Worm (Caenorhabditis elegans) whole organism, young adult: Measurements from ENCODE around the gene glrx-3.
"Not testable (repeated sequence)": the region's sequence is repeated elsewhere in the genome, so short reads cannot be mapped to it uniquely, and the experiment has no call there.

Experiments
- B0336.3 ChIP-seq: fragments of 200-800 bp; sonication (Bioruptor generic); IDR thresholded peaks from 2 replicates; pipeline ENCODE4 v1.3.6; 2022; ENCODE audit warnings: missing genetic modification characterization, missing compliant biosample characterization
- C06A6.2 ChIP-seq: fragments of 200-800 bp; sonication (Bioruptor generic); conservative IDR thresholded peaks from 2 replicates; pipeline ENCODE4 v1.3.6; 2022; ENCODE audit warnings: missing genetic modification characterization, missing compliant biosample characterization
- F57A8.1 ChIP-seq: fragments of 200-800 bp; sonication (Bioruptor generic); optimal IDR thresholded peaks from 2 replicates; lab custom pipeline; 2018; ENCODE audit warnings: mild to moderate bottlenecking, missing genetic modification characterization, moderate library complexity, missing compliant biosample characterization
- K11D2.4 ChIP-seq: fragments of 200-800 bp; sonication (Bioruptor generic); IDR thresholded peaks from 2 replicates; pipeline ENCODE4 v1.3.6; 2022; ENCODE audit warnings: missing genetic modification reagents, missing genetic modification characterization, missing compliant biosample characterization
- T26A5.8 ChIP-seq: sonication (generic microtip); optimal IDR thresholded peaks from 2 replicates; lab custom pipeline; 2016; ENCODE audit warnings: missing genetic modification characterization, missing compliant biosample characterization
- Y67H2A.10 ChIP-seq: fragments of 200-800 bp; sonication (Bioruptor generic); conservative IDR thresholded peaks from 2 replicates; pipeline ENCODE4 v1.3.6; 2022; ENCODE audit warnings: missing genetic modification reagents, missing genetic modification characterization, missing compliant biosample characterization
- Y95B8A.8 ChIP-seq: fragments of 200-800 bp; sonication (Bioruptor generic); IDR thresholded peaks from 2 replicates; pipeline ENCODE4 v1.3.6; 2022; ENCODE audit warnings: missing genetic modification reagents, missing genetic modification characterization, missing compliant biosample characterization
- ZK185.1 ChIP-seq: sonication (generic microtip); optimal IDR thresholded peaks from 2 replicates; lab custom pipeline; 2016; ENCODE audit warnings: mild to moderate bottlenecking, missing genetic modification characterization, missing compliant biosample characterization; ENCODE audit not compliant: poor library complexity, severe bottlenecking
- akir-1 ChIP-seq: fragments of 200-800 bp; sonication (Bioruptor generic); optimal IDR thresholded peaks from 2 replicates; lab custom pipeline; 2018; ENCODE audit warnings: mild to moderate bottlenecking, missing genetic modification characterization, moderate library complexity, missing compliant biosample characterization
- aptf-2 ChIP-seq: fragments of 200-800 bp; sonication (Bioruptor generic); conservative IDR thresholded peaks from 2 replicates; pipeline ENCODE4 v1.3.6; 2022; ENCODE audit warnings: missing genetic modification reagents, missing genetic modification characterization, missing compliant biosample characterization
- aptf-3 ChIP-seq: fragments of 200-800 bp; sonication (Bioruptor generic); IDR thresholded peaks from 2 replicates; pipeline ENCODE4 v1.3.6; 2022; ENCODE audit warnings: missing genetic modification characterization, missing compliant biosample characterization
- atf-7 ChIP-seq: sonication (generic microtip); optimal IDR thresholded peaks from 2 replicates; lab custom pipeline; 2017; ENCODE audit warnings: mild to moderate bottlenecking, missing genetic modification characterization, missing compliant biosample characterization
- attf-5 ChIP-seq: fragments of 200-800 bp; sonication (Bioruptor generic); optimal IDR thresholded peaks from 2 replicates; lab custom pipeline; 2018; ENCODE audit warnings: mild to moderate bottlenecking, missing genetic modification characterization, missing compliant biosample characterization
- attf-6 ChIP-seq: fragments of 200-800 bp; sonication (Bioruptor generic); IDR thresholded peaks from 2 replicates; pipeline ENCODE4 v1.3.6; 2022; ENCODE audit warnings: missing genetic modification reagents, missing genetic modification characterization, missing compliant biosample characterization
- ceh-40 ChIP-seq: fragments of 200-800 bp; sonication (Bioruptor generic); IDR thresholded peaks from 2 replicates; pipeline ENCODE4 v1.3.6; 2022; ENCODE audit warnings: missing genetic modification characterization, missing compliant biosample characterization
- hlh-26 ChIP-seq: fragments of 200-800 bp; sonication (Bioruptor generic); conservative IDR thresholded peaks from 2 replicates; pipeline ENCODE4 v1.3.6; 2022; ENCODE audit warnings: missing genetic modification reagents, missing genetic modification characterization, missing compliant biosample characterization
- hmg-20 ChIP-seq: fragments of 200-800 bp; sonication (Bioruptor generic); IDR thresholded peaks from 2 replicates; pipeline ENCODE4 v1.3.6; 2022; ENCODE audit warnings: missing genetic modification reagents, missing genetic modification characterization, missing compliant biosample characterization
- hrde-1 ChIP-seq: sonication (generic microtip); optimal IDR thresholded peaks from 2 replicates; lab custom pipeline; 2016; ENCODE audit warnings: missing genetic modification characterization, mild to moderate bottlenecking, missing compliant biosample characterization, moderate library complexity, missing genotype, missing genetic modification reagents, borderline replicate concordance
- lag-1 ChIP-seq: fragments of 200-800 bp; sonication (Bioruptor generic); IDR thresholded peaks from 2 replicates; pipeline ENCODE4 v1.3.6; 2022; ENCODE audit warnings: missing genetic modification reagents, missing genetic modification characterization, missing compliant biosample characterization
- let-607 ChIP-seq, 2 experiments: fragments of 200-800 bp in 1 of 2; sonication (Bioruptor generic) in 1 of 2; sonication (generic microtip) in 1 of 2; optimal IDR thresholded peaks; 2 replicates each; lab custom pipeline; 2016 to 2018; ENCODE audit warnings: mild to moderate bottlenecking in 2 of 2, missing compliant biosample characterization in 2 of 2, missing genetic modification characterization in 2 of 2, moderate library complexity in 2 of 2, missing genotype in 1 of 2
- lin-35 ChIP-seq, 3 experiments: fragments of 150-350 bp in 2 of 3; sonication (generic microtip) in 1 of 3; optimal IDR thresholded peaks; 2 replicates each; lab custom pipeline; 2014 to 2018; ENCODE audit warnings: missing biosample characterization in 3 of 3, missing genetic modification characterization in 3 of 3, missing genetic modification reagents in 3 of 3
- lin-40 ChIP-seq: sonication (generic microtip); optimal IDR thresholded peaks from 2 replicates; lab custom pipeline; 2016; ENCODE audit warnings: missing genetic modification characterization, mild to moderate bottlenecking, missing compliant biosample characterization, missing genotype, missing genetic modification reagents
- lir-1 ChIP-seq: fragments of 200-800 bp; sonication (Bioruptor generic); conservative IDR thresholded peaks from 2 replicates; pipeline ENCODE4 v1.3.6; 2022; ENCODE audit warnings: missing genetic modification reagents, missing genetic modification characterization, missing compliant biosample characterization
- madf-3 ChIP-seq: fragments of 200-800 bp; sonication (Bioruptor generic); IDR thresholded peaks from 2 replicates; pipeline ENCODE4 v1.3.6; 2022; ENCODE audit warnings: missing genetic modification reagents, missing genetic modification characterization, missing compliant biosample characterization
- madf-6 ChIP-seq: fragments of 200-800 bp; sonication (Bioruptor generic); IDR thresholded peaks from 2 replicates; pipeline ENCODE4 v1.3.6; 2022; ENCODE audit warnings: missing genetic modification reagents, missing genetic modification characterization, missing compliant biosample characterization
- madf-8 ChIP-seq: fragments of 200-800 bp; sonication (Bioruptor generic); conservative IDR thresholded peaks from 2 replicates; pipeline ENCODE4 v1.3.6; 2022; ENCODE audit warnings: missing genetic modification reagents, missing genetic modification characterization, missing compliant biosample characterization
- nfya-2 ChIP-seq: fragments of 200-800 bp; sonication (Bioruptor generic); IDR thresholded peaks from 2 replicates; pipeline ENCODE4 v1.3.6; 2022; ENCODE audit warnings: missing genetic modification reagents, missing genetic modification characterization, missing compliant biosample characterization
- nfyb-1 ChIP-seq: fragments of 200-800 bp; sonication (Bioruptor generic); IDR thresholded peaks from 2 replicates; pipeline ENCODE4 v1.3.6; 2022; ENCODE audit warnings: missing genetic modification reagents, missing genetic modification characterization, missing compliant biosample characterization
- nhr-120 ChIP-seq: fragments of 200-800 bp; sonication (Bioruptor generic); IDR thresholded peaks from 2 replicates; pipeline ENCODE4 v1.3.6; 2022; ENCODE audit warnings: missing genetic modification characterization, missing compliant biosample characterization
- pbrm-1 ChIP-seq: fragments of 200-800 bp; sonication (Bioruptor generic); IDR thresholded peaks from 2 replicates; pipeline ENCODE4 v1.3.6; 2022; ENCODE audit warnings: missing genetic modification reagents, missing genetic modification characterization, missing compliant biosample characterization
- rcor-1 ChIP-seq: fragments of 200-800 bp; sonication (Bioruptor generic); IDR thresholded peaks from 2 replicates; pipeline ENCODE4 v1.3.6; 2022; ENCODE audit warnings: missing genetic modification reagents, missing genetic modification characterization, missing compliant biosample characterization
- snpc-1.3 ChIP-seq: sonication (generic microtip); optimal IDR thresholded peaks from 2 replicates; lab custom pipeline; 2017; ENCODE audit warnings: missing genetic modification characterization, mild to moderate bottlenecking, missing compliant biosample characterization, antibody characterized with exemption, moderate library complexity, missing genotype, missing genetic modification reagents; ENCODE audit not compliant: insufficient read depth
- zim-3 ChIP-seq: sonication (generic microtip); optimal IDR thresholded peaks from 2 replicates; lab custom pipeline; 2017; ENCODE audit warnings: mild to moderate bottlenecking, missing genetic modification characterization, moderate library complexity, missing compliant biosample characterization
- ztf-22 ChIP-seq: fragments of 200-800 bp; sonication (Bioruptor generic); optimal IDR thresholded peaks from 2 replicates; lab custom pipeline; 2018; ENCODE audit warnings: mild to moderate bottlenecking, missing genetic modification characterization, moderate library complexity, missing compliant biosample characterization
- ztf-3 ChIP-seq: fragments of 200-800 bp; sonication (Bioruptor generic); optimal IDR thresholded peaks from 2 replicates; lab custom pipeline; 2018; ENCODE audit warnings: mild to moderate bottlenecking, missing genetic modification characterization, missing compliant biosample characterization

glrx-3 gene

DNA sequence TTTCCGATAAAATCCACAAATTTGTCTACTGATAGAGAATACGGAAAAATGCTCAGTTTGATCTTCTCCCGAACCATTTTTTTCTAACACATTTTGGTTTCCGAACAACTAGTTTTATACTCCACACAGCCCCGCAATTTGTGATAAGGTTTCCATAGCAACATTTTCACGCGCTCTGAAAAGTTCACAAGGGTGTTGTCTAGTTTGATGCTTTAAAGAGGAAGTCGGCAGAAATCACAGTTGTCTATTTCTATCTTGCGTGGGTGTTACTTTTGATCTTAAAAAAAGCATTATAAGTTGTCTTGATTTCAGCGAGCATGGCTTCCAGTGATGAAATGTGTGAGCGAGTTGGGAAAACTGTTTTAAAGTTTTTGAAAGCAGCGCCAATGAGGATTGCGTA is 41.4 kb downstream of the glrx-3 start, which contains the start of gene ZC132.3:
TSS of gene ZC132.3 (minus strand) at position 101 of the 400 bp plus-strand sequence.
- TF ChIP-seq nfya-2 (GFP tag; lab: Robert Waterston, UW) (no peak), rcor-1 (GFP tag; lab: Robert Waterston, UW) (no peak), attf-5 (no peak), Y67H2A.10 (GFP tag; lab: Robert Waterston, UW) (no peak), ztf-3 (GFP tag; lab: Kevin White, UChicago) (no peak), hmg-20 (no peak), lin-40 (tag; lab: Kevin White, UChicago) (no peak), let-607 (tag; optimal IDR thresholded peaks at IDR 0.05; lab: Kevin White, UChicago) (no peak), lir-1 (no peak), nfyb-1 (GFP tag; lab: Robert Waterston, UW) (no peak), nhr-120 (GFP tag; lab: Robert Waterston, UW) (no peak), T26A5.8 (tag; lab: Kevin White, UChicago) (no peak), madf-6 (no peak)
- TF ChIP-seq, all 124 proteins: peak for 0

DNA sequence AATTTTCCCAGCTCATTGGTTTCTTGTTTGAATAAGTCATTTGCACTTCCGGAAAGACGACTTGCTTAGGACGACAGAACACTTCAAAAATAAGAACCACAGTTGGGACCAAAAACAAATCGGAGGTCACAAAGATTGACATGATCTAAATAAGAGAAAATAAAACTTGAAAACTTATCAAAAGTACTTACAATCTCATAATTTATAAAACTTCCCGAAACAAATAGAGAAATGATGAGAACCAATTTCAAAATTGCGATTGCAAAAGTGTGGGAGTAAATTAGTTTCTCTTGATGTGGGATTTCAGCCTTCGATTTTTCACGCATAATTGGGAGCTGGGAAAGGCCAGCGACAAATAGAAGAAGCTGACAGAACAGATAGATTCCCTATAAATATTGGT is 42.5 kb downstream of the glrx-3 start, which contains the start of gene ZC132.11:
TSS of gene ZC132.11 (minus strand) at position 101 of the 400 bp plus-strand sequence.
- TF ChIP-seq attf-6 (no peak), Y95B8A.8 (no peak), ztf-3 (GFP tag; lab: Kevin White, UChicago) (no peak), rcor-1 (GFP tag; lab: Robert Waterston, UW) (no peak), aptf-2 (no peak), zim-3 (no peak), K11D2.4 (GFP tag; lab: Robert Waterston, UW) (no peak), akir-1 (no peak), snpc-1.3 (tag; lab: Kevin White, UChicago) (no peak), hrde-1 (tag; lab: Kevin White, UChicago) (no peak), ZK185.1 (tag; lab: Kevin White, UChicago) (no peak), ceh-40 (GFP tag; lab: Robert Waterston, UW) (no peak), atf-7 (tag; lab: Kevin White, UChicago) (no peak), hmg-20 (no peak)

DNA sequence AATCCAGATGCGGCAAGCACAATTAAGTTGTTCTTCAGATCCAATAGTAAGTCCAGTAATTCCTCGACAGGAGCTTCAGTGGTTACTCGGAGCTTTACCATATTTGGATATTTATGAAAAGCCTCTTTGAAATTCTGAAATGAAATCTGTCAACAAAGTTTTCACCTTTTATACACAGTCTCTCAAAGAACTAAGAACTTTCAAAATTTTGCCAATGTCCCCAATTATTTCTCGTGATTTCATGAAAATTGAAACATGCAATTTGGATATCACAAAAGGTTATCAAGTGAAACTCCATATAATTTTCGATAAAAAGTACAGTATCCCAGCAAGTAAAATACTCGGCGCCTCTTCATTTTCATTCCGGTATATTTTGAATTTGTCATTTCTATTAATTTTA is 45.2 kb downstream of the glrx-3 start, which contains the start of gene F47D2.11:
TSS of gene F47D2.11 (minus strand) at position 101 of the 400 bp plus-strand sequence.
- TF ChIP-seq aptf-3 (GFP tag; lab: Robert Waterston, UW) (no peak), ztf-22 (GFP tag; lab: Kevin White, UChicago) (no peak), madf-6 (no peak), lin-35 (GFP tag; optimal IDR thresholded peaks at IDR 0.05; lab: Kevin White, UChicago) (no peak), hlh-26 (GFP tag; lab: Robert Waterston, UW) (no peak), madf-3 (no peak), lag-1 (GFP tag; lab: Robert Waterston, UW) (no peak), pbrm-1 (GFP tag; lab: Robert Waterston, UW) (no peak), F57A8.1 (GFP tag; lab: Kevin White, UChicago) (no peak), B0336.3 (GFP tag; lab: Robert Waterston, UW) (no peak), C06A6.2 (no peak)

ce11 chrV:4293425-4293824 is 47.7 kb downstream of the glrx-3 start, which contains the start of gene srh-194:
TSS of gene srh-194 (minus strand) at chrV:4293525.
- not testable (repeated sequence) for TF ChIP-seq madf-8 (GFP tag; lab: Robert Waterston, UW); ztf-3 (GFP tag; lab: Kevin White, UChicago); F57A8.1 (GFP tag; lab: Kevin White, UChicago)
